Fruit fly (Drosophila melanogaster) Kc167 (cell line): Measurements from ENCODE around the gene DEF8.

Experiments used
- Sin3A ChIP-seq: fragments of >200 bp; optimal IDR thresholded peaks from 2 replicates; lab custom pipeline; 2018; ENCODE audit warnings: missing external identifiers
- psq ChIP-seq: fragments of >200 bp; optimal IDR thresholded peaks from 2 replicates; lab custom pipeline; 2017; ENCODE audit warnings: missing external identifiers

DNA sequence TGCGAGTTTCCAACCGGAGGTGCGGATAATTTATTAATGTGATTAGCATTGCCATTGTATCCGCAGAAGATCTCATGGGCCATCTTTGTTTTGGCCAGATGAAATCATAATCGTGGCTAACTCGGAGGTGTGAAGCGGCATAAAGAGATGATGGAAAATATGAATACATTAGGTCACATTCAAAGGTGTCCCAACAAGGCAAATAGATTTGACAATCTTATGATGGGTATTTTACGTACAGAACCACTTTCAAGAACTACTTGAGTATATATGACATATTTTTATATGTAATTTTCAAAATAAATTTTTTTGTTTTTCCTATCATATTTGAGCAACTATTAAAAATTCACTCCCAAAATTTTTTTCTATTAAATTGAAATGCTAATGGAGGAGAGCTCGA, 43.6 kb upstream of the DEF8 start, which contains the start of gene CG17154:
- TF ChIP-seq Sin3A (lab: Kevin White, UChicago) = no peak
- TF ChIP-seq psq (lab: Kevin White, UChicago) = no peak
